Worm (Caenorhabditis elegans) whole organism, young adult: ENCODE data around the gene chtl-1.

ENCODE experiments used
- B0019.2 ChIP-seq: fragments of 200-800 bp; sonication (Bioruptor generic); conservative IDR thresholded peaks from 2 replicates; pipeline ENCODE4 v1.3.6; 2022; ENCODE audit warnings: missing genetic modification reagents, missing genetic modification characterization, missing compliant biosample characterization
- B0336.3 ChIP-seq: fragments of 200-800 bp; sonication (Bioruptor generic); IDR thresholded peaks from 2 replicates; pipeline ENCODE4 v1.3.6; 2022; ENCODE audit warnings: missing genetic modification characterization, missing compliant biosample characterization
- F22D6.2 ChIP-seq: sonication (generic microtip); optimal IDR thresholded peaks from 2 replicates; lab custom pipeline; 2016; ENCODE audit warnings: mild to moderate bottlenecking, missing genetic modification characterization, missing compliant biosample characterization
- F37B4.10 ChIP-seq: fragments of 200-800 bp; sonication (Bioruptor generic); IDR thresholded peaks from 2 replicates; pipeline ENCODE4 v1.3.6; 2022; ENCODE audit warnings: missing genetic modification characterization, missing compliant biosample characterization
- F57A8.1 ChIP-seq: fragments of 200-800 bp; sonication (Bioruptor generic); optimal IDR thresholded peaks from 2 replicates; lab custom pipeline; 2018; ENCODE audit warnings: mild to moderate bottlenecking, missing genetic modification characterization, moderate library complexity, missing compliant biosample characterization
- K11D2.4 ChIP-seq: fragments of 200-800 bp; sonication (Bioruptor generic); IDR thresholded peaks from 2 replicates; pipeline ENCODE4 v1.3.6; 2022; ENCODE audit warnings: missing genetic modification reagents, missing genetic modification characterization, missing compliant biosample characterization
- K12H6.12 ChIP-seq: fragments of 200-800 bp; sonication (Bioruptor generic); optimal IDR thresholded peaks from 2 replicates; lab custom pipeline; 2018; ENCODE audit warnings: mild to moderate bottlenecking, missing genetic modification characterization, missing compliant biosample characterization
- T26A5.8 ChIP-seq: sonication (generic microtip); optimal IDR thresholded peaks from 2 replicates; lab custom pipeline; 2016; ENCODE audit warnings: missing genetic modification characterization, missing compliant biosample characterization
- Y53G8AR.9 ChIP-seq: fragments of 200-800 bp; sonication (Bioruptor generic); conservative IDR thresholded peaks from 2 replicates; pipeline ENCODE4 v1.3.6; 2022; ENCODE audit warnings: missing genetic modification reagents, missing genetic modification characterization, missing compliant biosample characterization
- attf-5 ChIP-seq: fragments of 200-800 bp; sonication (Bioruptor generic); optimal IDR thresholded peaks from 2 replicates; lab custom pipeline; 2018; ENCODE audit warnings: mild to moderate bottlenecking, missing genetic modification characterization, missing compliant biosample characterization
- cebp-2 ChIP-seq: fragments of 200-800 bp; sonication (Bioruptor generic); IDR thresholded peaks from 2 replicates; pipeline ENCODE4 v1.3.6; 2022; ENCODE audit warnings: missing genetic modification characterization, missing compliant biosample characterization
- ceh-27 ChIP-seq: fragments of 200-800 bp; sonication (Bioruptor generic); optimal IDR thresholded peaks from 2 replicates; lab custom pipeline; 2018; ENCODE audit warnings: mild to moderate bottlenecking, missing genetic modification characterization, moderate library complexity, missing compliant biosample characterization
- ceh-40 ChIP-seq: fragments of 200-800 bp; sonication (Bioruptor generic); IDR thresholded peaks from 2 replicates; pipeline ENCODE4 v1.3.6; 2022; ENCODE audit warnings: missing genetic modification characterization, missing compliant biosample characterization
- ceh-58 ChIP-seq: fragments of 200-800 bp; sonication (Bioruptor generic); IDR thresholded peaks from 2 replicates; pipeline ENCODE4 v1.3.6; 2022; ENCODE audit warnings: missing genetic modification characterization, missing compliant biosample characterization
- chd-7 ChIP-seq: sonication (generic microtip); optimal IDR thresholded peaks from 2 replicates; lab custom pipeline; 2016; ENCODE audit warnings: mild to moderate bottlenecking, missing genetic modification characterization, moderate library complexity, missing compliant biosample characterization
- dox-1 ChIP-seq: fragments of 200-800 bp; sonication (Bioruptor generic); IDR thresholded peaks from 2 replicates; pipeline ENCODE4 v1.3.6; 2022; ENCODE audit warnings: missing genetic modification reagents, missing genetic modification characterization, missing compliant biosample characterization
- hmg-1.2 ChIP-seq: fragments of 200-800 bp; sonication (Bioruptor generic); IDR thresholded peaks from 2 replicates; pipeline ENCODE4 v1.3.6; 2022; ENCODE audit warnings: missing genetic modification reagents, missing genetic modification characterization, missing compliant biosample characterization
- lag-1 ChIP-seq: fragments of 200-800 bp; sonication (Bioruptor generic); IDR thresholded peaks from 2 replicates; pipeline ENCODE4 v1.3.6; 2022; ENCODE audit warnings: missing genetic modification reagents, missing genetic modification characterization, missing compliant biosample characterization
- let-607 ChIP-seq, 2 experiments: fragments of 200-800 bp in 1 of 2; sonication (Bioruptor generic) in 1 of 2; sonication (generic microtip) in 1 of 2; optimal IDR thresholded peaks; 2 replicates each; lab custom pipeline; 2016 to 2018; ENCODE audit warnings: mild to moderate bottlenecking in 2 of 2, missing compliant biosample characterization in 2 of 2, missing genetic modification characterization in 2 of 2, moderate library complexity in 2 of 2, missing genotype in 1 of 2
- lin-54 ChIP-seq: fragments of 200-800 bp; sonication (Bioruptor generic); optimal IDR thresholded peaks from 2 replicates; lab custom pipeline; 2018; ENCODE audit warnings: mild to moderate bottlenecking, missing genetic modification characterization, missing compliant biosample characterization
- lsy-27 ChIP-seq: sonication (generic microtip); optimal IDR thresholded peaks from 2 replicates; lab custom pipeline; 2017; ENCODE audit warnings: missing genetic modification characterization, mild to moderate bottlenecking, missing compliant biosample characterization, antibody characterized with exemption, missing genotype, borderline replicate concordance; ENCODE audit not compliant: insufficient read depth
- madf-10 ChIP-seq: sonication (generic microtip); optimal IDR thresholded peaks from 2 replicates; lab custom pipeline; 2016; ENCODE audit warnings: mild to moderate bottlenecking, missing genetic modification characterization, missing compliant biosample characterization
- madf-8 ChIP-seq: fragments of 200-800 bp; sonication (Bioruptor generic); conservative IDR thresholded peaks from 2 replicates; pipeline ENCODE4 v1.3.6; 2022; ENCODE audit warnings: missing genetic modification reagents, missing genetic modification characterization, missing compliant biosample characterization
- nhr-80 ChIP-seq: sonication (generic microtip); optimal IDR thresholded peaks from 2 replicates; lab custom pipeline; 2016; ENCODE audit warnings: missing genetic modification characterization, missing compliant biosample characterization
- pbrm-1 ChIP-seq: fragments of 200-800 bp; sonication (Bioruptor generic); IDR thresholded peaks from 2 replicates; pipeline ENCODE4 v1.3.6; 2022; ENCODE audit warnings: missing genetic modification reagents, missing genetic modification characterization, missing compliant biosample characterization
- rec-8 ChIP-seq, 2 experiments: sonication (generic microtip); optimal IDR thresholded peaks; 2 replicates each; lab custom pipeline; 2016; ENCODE audit warnings: mild to moderate bottlenecking in 2 of 2, missing genetic modification characterization in 2 of 2, missing genetic modification reagents in 2 of 2, missing genotype in 2 of 2, missing biosample characterization in 1 of 2, missing compliant biosample characterization in 1 of 2, moderate library complexity in 1 of 2
- sdz-38 ChIP-seq: sonication (generic microtip); optimal IDR thresholded peaks from 2 replicates; lab custom pipeline; 2016; ENCODE audit warnings: missing genotype, missing genetic modification characterization, missing compliant biosample characterization
- snpc-3.4 ChIP-seq: sonication (generic microtip); optimal IDR thresholded peaks from 2 replicates; lab custom pipeline; 2017; ENCODE audit warnings: missing genetic modification characterization, mild to moderate bottlenecking, missing compliant biosample characterization, antibody characterized with exemption, moderate library complexity, missing genotype, missing genetic modification reagents
- snpc-4 ChIP-seq, 5 experiments: fragments of 150-350 bp in 1 of 5; sonication (generic microtip) in 4 of 5; optimal IDR thresholded peaks; 2 replicates each; lab custom pipeline; 2014 to 2018; ENCODE audit warnings: missing genetic modification characterization in 5 of 5, missing biosample characterization in 3 of 5, antibody characterized with exemption in 2 of 5, mild to moderate bottlenecking in 2 of 5, missing compliant biosample characterization in 2 of 5, missing genotype in 2 of 5, moderate library complexity in 2 of 5, missing genetic modification reagents in 1 of 5
- sptf-2 ChIP-seq: fragments of 200-800 bp; sonication (Bioruptor generic); optimal IDR thresholded peaks from 2 replicates; lab custom pipeline; 2018; ENCODE audit warnings: mild to moderate bottlenecking, missing genetic modification characterization, missing compliant biosample characterization
- tbp1 ChIP-seq: fragments of 200-800 bp; sonication (Bioruptor generic); optimal IDR thresholded peaks from 2 replicates; lab custom pipeline; 2018; ENCODE audit warnings: mild to moderate bottlenecking, missing genetic modification characterization, missing compliant biosample characterization
- zfh-2 ChIP-seq: fragments of 200-800 bp; sonication (Bioruptor generic); conservative IDR thresholded peaks from 2 replicates; pipeline ENCODE4 v1.3.6; 2022; ENCODE audit warnings: missing genetic modification reagents, missing genetic modification characterization, missing compliant biosample characterization
- ztf-28 ChIP-seq: fragments of 200-800 bp; sonication (Bioruptor generic); IDR thresholded peaks from 2 replicates; pipeline ENCODE4 v1.3.6; 2022; ENCODE audit warnings: missing genetic modification reagents, missing genetic modification characterization, missing compliant biosample characterization

Gene chtl-1

ce11 chrX:5336498-5336897 is 27.6 kb downstream of the chtl-1 start (continued):
- no peak for TF ChIP-seq snpc-4 (GFP tag; optimal IDR thresholded peaks at IDR 0.05; lab: Kevin White, UChicago)
- peak in 2 of 4 experiments; percentile 17 to 40 for TF ChIP-seq snpc-4 (tag; optimal IDR thresholded peaks at IDR 0.05; lab: Kevin White, UChicago)
- no peak for TF ChIP-seq rec-8 (tag; optimal IDR thresholded peaks at IDR 0.05; lab: Kevin White, UChicago)
- no peak for TF ChIP-seq ceh-40 (GFP tag; lab: Robert Waterston, UW)

DNA sequence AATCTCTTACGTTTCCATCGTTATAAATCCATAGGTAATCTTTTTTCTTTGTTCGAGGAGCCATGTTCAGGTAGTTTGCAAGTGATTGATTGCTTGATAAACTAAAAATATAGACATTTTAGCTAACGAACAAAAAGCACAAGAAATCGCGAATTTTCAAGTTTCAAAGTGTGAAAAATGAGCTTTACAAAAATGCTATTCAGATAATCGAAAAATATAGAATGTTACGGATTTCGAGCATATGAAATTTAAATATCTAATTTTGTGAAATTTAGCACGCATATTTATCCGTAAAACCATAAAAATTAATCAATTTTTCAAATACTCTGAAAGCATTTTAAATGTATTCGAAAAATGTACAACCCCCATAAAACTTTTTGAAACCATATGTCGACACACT is 28.8 kb downstream of the chtl-1 start, which contains the start of gene C26B9.6:
TSS of gene C26B9.6 (minus strand) at position 101 of the 400 bp plus-strand sequence.
- TF ChIP-seq K11D2.4 (GFP tag; lab: Robert Waterston, UW) (no peak), chd-7 (no peak), lin-54 (no peak), cebp-2 (no peak), attf-5 (GFP tag; lab: Kevin White, UChicago) (no peak), madf-10 (no peak), madf-8 (GFP tag; lab: Robert Waterston, UW) (no peak), K12H6.12 (tag; lab: Kevin White, UChicago) (no peak), ceh-40 (GFP tag; lab: Robert Waterston, UW) (no peak), tbp1 (GFP tag; lab: Kevin White, UChicago) (no peak), lag-1 (GFP tag; lab: Robert Waterston, UW) (no peak), Y53G8AR.9 (no peak)

DNA sequence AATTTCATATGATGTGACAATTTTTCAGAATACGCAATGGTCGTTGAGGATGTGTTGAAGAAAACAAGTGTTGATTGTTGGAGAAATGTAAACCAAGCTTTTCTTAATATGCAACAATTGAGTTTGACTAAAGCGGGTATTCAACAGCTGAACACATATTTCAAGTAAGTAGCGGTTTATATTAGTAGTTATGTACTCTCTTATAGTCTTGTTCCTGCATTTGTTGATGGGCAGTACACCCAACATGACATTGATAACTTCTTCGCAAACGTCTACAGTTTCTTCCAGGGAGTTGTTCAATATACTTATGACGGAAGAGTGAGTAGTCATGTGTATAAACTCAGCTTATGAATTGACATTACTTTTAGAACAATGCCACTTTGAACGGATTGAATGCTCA is 33.4 kb downstream of the chtl-1 start:
- TF ChIP-seq ceh-27 (GFP tag; lab: Kevin White, UChicago) (no peak), Y53G8AR.9 (no peak), lsy-27 (no peak), attf-5 (GFP tag; lab: Kevin White, UChicago) (no peak), F57A8.1 (no peak), sptf-2 (GFP tag; lab: Kevin White, UChicago) (no peak), pbrm-1 (GFP tag; lab: Robert Waterston, UW) (no peak), ztf-28 (GFP tag; lab: Robert Waterston, UW) (no peak), snpc-3.4 (tag; lab: Kevin White, UChicago) (no peak), zfh-2 (no peak), hmg-1.2 (GFP tag; lab: Robert Waterston, UW) (no peak), ceh-58 (GFP tag; lab: Robert Waterston, UW) (no peak), dox-1 (no peak), F22D6.2 (tag; lab: Kevin White, UChicago) (no peak), rec-8 (tag; optimal IDR thresholded peaks at IDR 0.05; lab: Kevin White, UChicago) (no peak), F37B4.10 (GFP tag; lab: Robert Waterston, UW) (no peak), T26A5.8 (tag; lab: Kevin White, UChicago) (no peak)

ce11 chrX:5329236-5329635 is 34.9 kb downstream of the chtl-1 start, which contains the start of gene C26B9.5:
TSS of gene C26B9.5 (plus strand) at chrX:5329479.
- peak; percentile 68 for TF ChIP-seq nhr-80 (tag; lab: Kevin White, UChicago)
- TF ChIP-seq sdz-38 (tag; lab: Kevin White, UChicago), result no peak

ce11 chrX:5323287-5323686 is 40.8 kb downstream of the chtl-1 start, which contains the start of gene sto-2:
TSS of gene sto-2 (minus strand) at chrX:5323387.
- TF ChIP-seq let-607 (tag; optimal IDR thresholded peaks at IDR 0.05; lab: Kevin White, UChicago) (no peak), snpc-3.4 (tag; lab: Kevin White, UChicago) (no peak), B0336.3 (no peak), B0019.2 (GFP tag; lab: Robert Waterston, UW) (no peak)
